Fruit fly (Drosophila melanogaster): ENCODE results near the gene CG9801.

- TF ChIP-seq Mnt (GFP tag; optimal IDR thresholded peaks at IDR 0.05), result no peak
- TF ChIP-seq Crg-1 (GFP tag; optimal IDR thresholded peaks at IDR 0.05), result no peak
- TF ChIP-seq Hr96 (GFP tag; optimal IDR thresholded peaks at IDR 0.05), result no peak
- no peak for TF ChIP-seq pad (GFP tag; optimal IDR thresholded peaks at IDR 0.05)
- no peak for TF ChIP-seq tj (GFP tag; optimal IDR thresholded peaks at IDR 0.05)
- no peak for TF ChIP-seq toe (GFP tag; optimal IDR thresholded peaks at IDR 0.05)
- no peak for TF ChIP-seq cnc (optimal IDR thresholded peaks at IDR 0.05)
- no peak for TF ChIP-seq CG33017 (tag; optimal IDR thresholded peaks at IDR 0.05)
- no peak for TF ChIP-seq CG11617 (GFP tag; optimal IDR thresholded peaks at IDR 0.05)
- TF ChIP-seq ovo (GFP tag; optimal IDR thresholded peaks at IDR 0.05), result no peak
- no peak for TF ChIP-seq CG7045 (GFP tag; optimal IDR thresholded peaks at IDR 0.05)
- TF ChIP-seq CG12768 (GFP tag; optimal IDR thresholded peaks at IDR 0.05), result no peak
- no peak for TF ChIP-seq CG1620 (GFP tag; optimal IDR thresholded peaks at IDR 0.05)
- TF ChIP-seq bab1 (GFP tag; optimal IDR thresholded peaks at IDR 0.05), result no peak
Measured at dm6 chr3R:8699230-8699629, 48.2 kb downstream of the CG9801 start.

All from whole organism, adult.